Worm (Caenorhabditis elegans): ENCODE measurements around the gene F19G12.1.

- TF ChIP-seq elt-3 (tag; optimal IDR thresholded peaks at IDR 0.05) (no peak), alr-1 (tag; optimal IDR thresholded peaks at IDR 0.05) (no peak), snpc-4 (tag; optimal IDR thresholded peaks at IDR 0.05) (no peak), ceh-16 (tag; optimal IDR thresholded peaks at IDR 0.05) (no peak), nhr-12 (tag; optimal IDR thresholded peaks at IDR 0.05) (no peak), lin-13 (GFP tag; optimal IDR thresholded peaks at IDR 0.05) (no peak), F13H6.1 (tag; optimal IDR thresholded peaks at IDR 0.05) (no peak), nhr-23 (tag; optimal IDR thresholded peaks at IDR 0.05) (no peak), fos-1 (tag; optimal IDR thresholded peaks at IDR 0.05) (no peak)
These were observed 28.9 kb downstream of the F19G12.1 start for ce11 chrX:1459756-1460155.
